Worm (Caenorhabditis elegans) whole organism, L4 larva: Measurements from ENCODE around the gene cho-1.

Source experiments
- F44E2.7 ChIP-seq: fragments of 200-800 bp; sonication (Bioruptor generic); IDR thresholded peaks from 2 replicates; pipeline ENCODE4 v2.1.2; 2022; ENCODE audit warnings: missing genetic modification characterization, missing compliant biosample characterization
- R02D3.7 ChIP-seq: fragments of 150-350 bp; sonication (generic microtip); optimal IDR thresholded peaks from 3 replicates; lab custom pipeline; 2014; ENCODE audit warnings: missing biosample characterization, missing genetic modification characterization
- T20F7.1 ChIP-seq: fragments of 200-800 bp; sonication (Bioruptor generic); optimal IDR thresholded peaks from 2 replicates; lab custom pipeline; 2018; ENCODE audit warnings: mild to moderate bottlenecking, missing genetic modification characterization, missing compliant biosample characterization
- T26A8.4 ChIP-seq: fragments of 200-800 bp; sonication (Bioruptor generic); IDR thresholded peaks from 2 replicates; pipeline ENCODE4 v1.3.6; 2022; ENCODE audit warnings: missing genetic modification characterization, missing compliant biosample characterization
- ZK337.2 ChIP-seq: fragments of 200-800 bp; sonication (Bioruptor generic); IDR thresholded peaks from 2 replicates; pipeline ENCODE4 v1.3.6; 2022; ENCODE audit warnings: missing genetic modification reagents, missing genetic modification characterization, missing compliant biosample characterization
- aha-1 ChIP-seq: fragments of 150-350 bp; peaks from one replicate; lab custom pipeline; 2014; ENCODE audit warnings: missing biosample characterization, missing genetic modification characterization
- attf-4 ChIP-seq: sonication (generic microtip); optimal IDR thresholded peaks from 3 replicates; lab custom pipeline; 2017; ENCODE audit warnings: missing biosample characterization, missing genetic modification characterization
- ceh-20 ChIP-seq: fragments of 200-800 bp; sonication (Bioruptor generic); IDR thresholded peaks from 2 replicates; pipeline ENCODE4 v1.3.6; 2022; ENCODE audit warnings: missing genetic modification reagents, missing genetic modification characterization, missing compliant biosample characterization
- ceh-28 ChIP-seq: fragments of 150-350 bp; optimal IDR thresholded peaks from 2 replicates; lab custom pipeline; 2014; ENCODE audit warnings: missing biosample characterization, missing genetic modification reagents, missing genetic modification characterization
- ceh-32 ChIP-seq: sonication (generic microtip); optimal IDR thresholded peaks from 2 replicates; lab custom pipeline; 2016; ENCODE audit warnings: mild to moderate bottlenecking, missing genetic modification characterization, missing compliant biosample characterization; ENCODE audit not compliant: poor library complexity
- ceh-62 ChIP-seq: sonication (generic microtip); optimal IDR thresholded peaks from 2 replicates; lab custom pipeline; 2017; ENCODE audit warnings: missing biosample characterization, missing genetic modification characterization
- ceh-82 ChIP-seq: sonication (generic microtip); optimal IDR thresholded peaks from 2 replicates; lab custom pipeline; 2017; ENCODE audit warnings: missing biosample characterization, missing genetic modification characterization
- dpl-1 ChIP-seq: fragments of 150-350 bp; optimal IDR thresholded peaks from 2 replicates; lab custom pipeline; 2014; ENCODE audit warnings: missing biosample characterization, missing genetic modification reagents, missing genetic modification characterization
- dve-1 ChIP-seq: sonication (generic microtip); optimal IDR thresholded peaks from 2 replicates; lab custom pipeline; 2017; ENCODE audit warnings: antibody characterized with exemption, mild to moderate bottlenecking, missing genetic modification characterization, missing compliant biosample characterization; ENCODE audit not compliant: insufficient read depth
- egl-27 ChIP-seq: sonication (generic microtip); optimal IDR thresholded peaks from 3 replicates; lab custom pipeline; 2017; ENCODE audit warnings: missing biosample characterization, missing genetic modification reagents, missing genetic modification characterization
- egl-43 ChIP-seq: fragments of 200-800 bp; sonication (Bioruptor generic); IDR thresholded peaks from 2 replicates; pipeline ENCODE4 v1.3.6; 2022; ENCODE audit warnings: missing genetic modification reagents, missing genetic modification characterization, missing compliant biosample characterization
- hif-1 ChIP-seq, 2 experiments: sonication (generic microtip); optimal IDR thresholded peaks; 2 replicates each; lab custom pipeline; 2016 to 2017; ENCODE audit warnings: missing compliant biosample characterization in 2 of 2, missing genetic modification characterization in 2 of 2, missing genetic modification reagents in 2 of 2, missing genotype in 2 of 2, mild to moderate bottlenecking in 1 of 2
- hlh-30 ChIP-seq: sonication (generic microtip); optimal IDR thresholded peaks from 2 replicates; lab custom pipeline; 2017; ENCODE audit warnings: antibody characterized with exemption, mild to moderate bottlenecking, missing genetic modification characterization, missing compliant biosample characterization; ENCODE audit not compliant: insufficient read depth
- hmg-1.1 ChIP-seq: fragments of 200-800 bp; sonication (Bioruptor generic); IDR thresholded peaks from 2 replicates; pipeline ENCODE4 v1.3.6; 2022; ENCODE audit warnings: missing genetic modification reagents, missing genetic modification characterization, missing compliant biosample characterization
- lim-7 ChIP-seq: fragments of 200-800 bp; sonication (Bioruptor generic); IDR thresholded peaks from 2 replicates; pipeline ENCODE4 v1.3.6; 2022; ENCODE audit warnings: missing genetic modification characterization, missing compliant biosample characterization
- lin-38 ChIP-seq: fragments of 200-800 bp; sonication (Bioruptor generic); IDR thresholded peaks from 2 replicates; pipeline ENCODE4 v1.3.6; 2022; ENCODE audit warnings: missing genetic modification reagents, missing genetic modification characterization, missing compliant biosample characterization
- lin-39 ChIP-seq: fragments of 150-350 bp; optimal IDR thresholded peaks from 2 replicates; lab custom pipeline; 2014; ENCODE audit warnings: missing biosample characterization, missing genetic modification reagents, missing genetic modification characterization
- lsy-2 ChIP-seq, 2 experiments: fragments of 150-350 bp in 1 of 2; sonication (generic microtip) in 1 of 2; optimal IDR thresholded peaks; 2 replicates each; lab custom pipeline; 2014 to 2017; ENCODE audit warnings: missing biosample characterization in 2 of 2, missing genetic modification characterization in 2 of 2
- madf-5 ChIP-seq, 2 experiments: fragments of 200-800 bp; sonication (Bioruptor generic); IDR thresholded peaks; 2 replicates each; pipeline ENCODE4 v1.3.6; 2022; ENCODE audit warnings: missing compliant biosample characterization in 2 of 2, missing genetic modification characterization in 2 of 2
- madf-9 ChIP-seq: fragments of 200-800 bp; sonication (Bioruptor generic); conservative IDR thresholded peaks from 2 replicates; pipeline ENCODE4 v1.3.6; 2022; ENCODE audit warnings: missing genetic modification reagents, missing genetic modification characterization, missing compliant biosample characterization
- mes-2 ChIP-seq: sonication (generic microtip); optimal IDR thresholded peaks from 2 replicates; lab custom pipeline; 2016; ENCODE audit warnings: missing genotype, mild to moderate bottlenecking, missing genetic modification characterization, missing compliant biosample characterization; ENCODE audit not compliant: poor library complexity, severe bottlenecking
- nhr-10 ChIP-seq: fragments of 150-350 bp; optimal IDR thresholded peaks from 2 replicates; lab custom pipeline; 2014; ENCODE audit warnings: missing biosample characterization, missing genetic modification characterization
- nhr-102 ChIP-seq: sonication (generic microtip); optimal IDR thresholded peaks from 2 replicates; lab custom pipeline; 2016; ENCODE audit warnings: mild to moderate bottlenecking, missing genetic modification characterization, moderate library complexity, missing compliant biosample characterization
- nhr-25 ChIP-seq: sonication (generic microtip); optimal IDR thresholded peaks from 2 replicates; lab custom pipeline; 2017; ENCODE audit warnings: missing genetic modification characterization, mild to moderate bottlenecking, missing compliant biosample characterization, antibody characterized with exemption, moderate library complexity, borderline replicate concordance; ENCODE audit not compliant: insufficient read depth
- nhr-41 ChIP-seq: fragments of 200-800 bp; sonication (Bioruptor generic); IDR thresholded peaks from 2 replicates; pipeline ENCODE4 v1.3.6; 2022; ENCODE audit warnings: missing genetic modification reagents, missing genetic modification characterization, missing compliant biosample characterization
- nhr-48 ChIP-seq: sonication (generic microtip); optimal IDR thresholded peaks from 2 replicates; lab custom pipeline; 2016; ENCODE audit warnings: mild to moderate bottlenecking, missing genetic modification characterization, missing compliant biosample characterization
- pha-4 ChIP-seq, 2 experiments: fragments of 150-350 bp in 1 of 2; fragments of 200-800 bp in 1 of 2; sonication (Bioruptor generic) in 1 of 2; IDR thresholded peaks in 1 of 2; optimal IDR thresholded peaks in 1 of 2; 2 replicates each; pipeline versions ENCODE4 v1.3.6 to Lab custom; 2014 to 2022; ENCODE audit warnings: missing genetic modification characterization in 2 of 2, missing genetic modification reagents in 2 of 2, missing biosample characterization in 1 of 2, missing compliant biosample characterization in 1 of 2
- php-3 ChIP-seq: fragments of 200-800 bp; sonication (Bioruptor generic); IDR thresholded peaks from 2 replicates; pipeline ENCODE4 v1.3.6; 2022; ENCODE audit warnings: missing genetic modification reagents, missing genetic modification characterization, missing compliant biosample characterization
- pqm-1 ChIP-seq: sonication (generic microtip); optimal IDR thresholded peaks from 2 replicates; lab custom pipeline; 2017; ENCODE audit warnings: missing biosample characterization, missing genetic modification characterization
- saeg-2 ChIP-seq: fragments of 200-800 bp; sonication (Bioruptor generic); IDR thresholded peaks from 2 replicates; pipeline ENCODE4 v1.3.6; 2022; ENCODE audit warnings: missing genetic modification reagents, missing genetic modification characterization, missing compliant biosample characterization
- set-16 ChIP-seq: fragments of 200-800 bp; sonication (Bioruptor generic); IDR thresholded peaks from 2 replicates; pipeline ENCODE4 v1.3.6; 2022; ENCODE audit warnings: missing genetic modification reagents, missing genetic modification characterization, missing compliant biosample characterization
- skn-1 ChIP-seq: fragments of 150-350 bp; optimal IDR thresholded peaks from 2 replicates; lab custom pipeline; 2014; ENCODE audit warnings: missing biosample characterization, missing genetic modification characterization
- tra-1 ChIP-seq: fragments of 200-800 bp; sonication (Bioruptor generic); IDR thresholded peaks from 2 replicates; pipeline ENCODE4 v1.3.6; 2022; ENCODE audit warnings: missing genetic modification reagents, missing genetic modification characterization, missing compliant biosample characterization
- unc-130 ChIP-seq: sonication (generic microtip); optimal IDR thresholded peaks from 2 replicates; lab custom pipeline; 2016; ENCODE audit warnings: missing genetic modification reagents, missing genetic modification characterization, missing compliant biosample characterization
- unc-62 ChIP-seq, 3 experiments: fragments of 150-350 bp in 1 of 3; sonication (generic microtip); optimal IDR thresholded peaks in 2 of 3; peaks in 1 of 3; 1 replicate in 1 of 3; 2 replicates in 2 of 3; lab custom pipeline; 2014 to 2017; ENCODE audit warnings: missing biosample characterization in 3 of 3, missing genetic modification characterization in 3 of 3, missing genetic modification reagents in 3 of 3, missing genotype in 1 of 3
- vab-7 ChIP-seq: fragments of 200-800 bp; sonication (Bioruptor generic); IDR thresholded peaks from 2 replicates; pipeline ENCODE4 v1.3.6; 2022; ENCODE audit warnings: missing genetic modification reagents, missing genetic modification characterization, missing compliant biosample characterization
- zag-1 ChIP-seq: fragments of 150-350 bp; optimal IDR thresholded peaks from 2 replicates; lab custom pipeline; 2014; ENCODE audit warnings: missing biosample characterization, missing genetic modification characterization
- zfp-3 ChIP-seq: fragments of 200-800 bp; sonication (Bioruptor generic); conservative IDR thresholded peaks from 2 replicates; pipeline ENCODE4 v1.3.6; 2022; ENCODE audit warnings: missing genetic modification reagents, missing genetic modification characterization, missing compliant biosample characterization
- zip-2 ChIP-seq: fragments of 150-350 bp; optimal IDR thresholded peaks from 2 replicates; lab custom pipeline; 2014; ENCODE audit warnings: missing biosample characterization, missing genetic modification characterization

cho-1 gene

DNA sequence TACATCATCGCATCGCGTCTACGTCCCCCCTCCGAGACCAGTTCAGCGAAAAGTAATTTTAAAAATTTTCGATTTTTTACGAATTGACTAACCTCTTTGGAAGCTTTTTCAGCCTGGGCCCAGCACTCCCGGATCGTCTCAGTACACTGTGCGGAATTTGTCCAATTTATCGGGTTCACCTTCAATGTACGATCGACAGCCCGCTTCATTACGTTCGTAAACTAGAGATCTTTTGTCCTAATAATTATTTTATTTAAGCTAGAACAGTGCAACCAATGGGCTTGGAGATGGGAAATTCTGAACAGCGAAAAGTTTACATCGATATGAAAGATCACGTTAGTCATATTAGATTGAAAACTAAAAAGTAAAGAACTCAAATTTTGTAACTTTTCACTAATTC is 27.0 kb upstream of the cho-1 start:
- TF ChIP-seq aha-1 (tag; lab: Kevin White, UChicago) (peak; percentile 72), unc-62 (GFP tag; optimal IDR thresholded peaks at IDR 0.05 in 1 of 2; lab: Kevin White, UChicago) (peak in 1 of 2 experiments; percentile 63), unc-62 (tag; optimal IDR thresholded peaks at IDR 0.05; lab: Kevin White, UChicago) (no peak), ceh-32 (no peak), lin-38 (0 out of 2 replicates have a peak, but pooled peaks have one; percentile 5)

DNA sequence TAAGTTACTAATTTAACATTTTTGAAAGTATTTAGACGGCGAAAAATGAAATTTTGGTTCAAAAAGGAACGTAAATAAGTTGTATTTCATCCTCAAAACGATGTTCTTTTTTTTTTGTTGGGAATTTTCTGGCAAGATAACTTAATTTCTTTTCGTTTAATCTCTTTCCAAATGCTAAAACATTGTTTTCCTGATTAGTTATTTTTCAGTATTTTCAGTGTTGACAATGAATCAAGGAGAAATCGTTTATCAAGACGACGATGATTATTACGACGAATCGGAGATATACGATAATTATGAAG is 26.4 kb upstream of the cho-1 start, which contains the start of gene lin-54:
TSS of gene lin-54 (plus strand) at position 203 of the 302 bp plus-strand sequence.
- TF ChIP-seq ZK337.2 (GFP tag; lab: Robert Waterston, UW) = no peak
- no peak for TF ChIP-seq vab-7 (GFP tag; lab: Robert Waterston, UW)
- no peak for TF ChIP-seq hif-1 (tag; optimal IDR thresholded peaks at IDR 0.05; lab: Kevin White, UChicago)
- no peak for TF ChIP-seq hlh-30 (tag; lab: Kevin White, UChicago)
- TF ChIP-seq R02D3.7 (tag; lab: Kevin White, UChicago) = no peak

DNA sequence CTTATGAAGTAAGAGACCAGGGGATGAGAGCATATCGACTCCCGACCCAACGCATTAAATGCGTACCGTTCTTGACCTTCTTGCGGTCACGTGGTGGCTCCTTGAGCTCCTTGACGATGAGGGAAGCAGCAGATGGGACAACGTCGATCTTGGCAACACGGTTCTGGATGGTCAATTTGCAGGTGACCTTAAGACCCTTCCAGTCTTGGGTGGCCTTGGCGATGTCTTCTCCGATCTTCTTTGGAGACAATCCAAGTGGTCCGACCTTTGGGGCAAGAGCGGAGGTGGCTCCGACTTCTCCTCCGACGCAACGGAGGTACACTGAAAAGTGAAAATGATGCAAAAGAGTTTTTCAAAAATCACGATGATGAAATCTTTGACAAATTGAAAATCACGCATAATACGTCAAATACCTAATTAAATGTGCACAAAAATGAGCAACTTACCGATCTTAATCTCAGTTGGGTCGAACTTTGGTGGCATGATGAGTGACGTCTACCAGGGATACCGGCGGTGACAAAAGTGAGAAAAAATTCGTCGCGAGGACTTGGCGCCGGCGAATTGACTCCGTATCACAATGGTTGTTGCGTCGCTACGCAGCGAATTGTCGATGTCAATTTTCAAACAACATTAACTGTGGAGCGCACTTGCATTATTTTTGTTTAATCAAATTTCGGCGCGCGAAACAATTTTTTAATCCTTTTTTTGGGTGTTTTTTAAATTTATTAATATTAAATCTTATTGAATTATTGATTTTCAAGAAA is 25.9 kb upstream of the cho-1 start, which contains the start of gene rpl-12:
TSS of gene rpl-12 (minus strand) at position 574 of the 764 bp plus-strand sequence.
- TF ChIP-seq php-3 (peak; percentile 93), lin-39 (tag; lab: Kevin White, UChicago) (peak; percentile 33), T26A8.4 (peak; percentile 98), unc-130 (peak; percentile 94), set-16 (GFP tag; lab: Robert Waterston, UW) (peak; percentile 40), T20F7.1 (GFP tag; lab: Kevin White, UChicago) (peak; percentile 96), nhr-25 (tag; lab: Kevin White, UChicago) (peak; percentile 96), madf-9 (GFP tag; lab: Robert Waterston, UW) (peak; percentile 97), nhr-10 (tag; lab: Kevin White, UChicago) (peak; percentile 77), lsy-2 (tag; optimal IDR thresholded peaks at IDR 0.05; lab: Kevin White, UChicago) (peak; percentile 93 to 98), dpl-1 (GFP tag; lab: Kevin White, UChicago) (peak; percentile 98), F44E2.7 (GFP tag; lab: Robert Waterston, UW) (no peak), nhr-102 (tag; lab: Kevin White, UChicago) (peak; percentile 98), saeg-2 (GFP tag; lab: Robert Waterston, UW) (peak; percentile 94), hmg-1.1 (GFP tag; lab: Robert Waterston, UW) (peak; percentile 98), skn-1 (tag; lab: Kevin White, UChicago) (peak; percentile 89), egl-27 (tag; lab: Kevin White, UChicago) (no peak), mes-2 (tag; lab: Kevin White, UChicago) (peak; percentile 99), zag-1 (tag; lab: Kevin White, UChicago) (peak; percentile 58), nhr-41 (peak; percentile 71), nhr-48 (tag; lab: Kevin White, UChicago) (peak; percentile 92), tra-1 (GFP tag; lab: Robert Waterston, UW) (peak; percentile 98), lim-7 (GFP tag; lab: Robert Waterston, UW) (peak; percentile 54; the same call in 1 of the 2 replicates), ceh-82 (tag; lab: Kevin White, UChicago) (peak; percentile 22), zfp-3 (GFP tag; lab: Robert Waterston, UW) (peak; percentile 97), dve-1 (tag; lab: Kevin White, UChicago) (peak; percentile 100), pha-4 (GFP tag; IDR thresholded peaks at IDR 0.05; lab: Robert Waterston, UW) (peak; percentile 97), pha-4 (tag; optimal IDR thresholded peaks at IDR 0.05; lab: Kevin White, UChicago) (peak; percentile 99), egl-43 (GFP tag; lab: Robert Waterston, UW) (peak; percentile 92), zip-2 (tag; lab: Kevin White, UChicago) (peak; percentile 88), ceh-28 (tag; lab: Kevin White, UChicago) (peak; percentile 16), attf-4 (tag; lab: Kevin White, UChicago) (no peak), pqm-1 (peak; percentile 49), ceh-20 (GFP tag; lab: Robert Waterston, UW) (peak; percentile 99), ceh-62 (tag; lab: Kevin White, UChicago) (no peak), madf-5 (GFP tag; IDR thresholded peaks at IDR 0.05; lab: Robert Waterston, UW) (peak; percentile 54 to 83; a peak in 3 of 4 replicates)
